Worm (Caenorhabditis elegans) whole organism, L1 larva: ENCODE data around the gene C14B9.3.

Source experiments
- C04F5.9 ChIP-seq: sonication (generic microtip); optimal IDR thresholded peaks from 2 replicates; lab custom pipeline; 2016; ENCODE audit warnings: missing genetic modification characterization, missing compliant biosample characterization
- C16A3.4 ChIP-seq: fragments of 150-350 bp; optimal IDR thresholded peaks from 2 replicates; lab custom pipeline; 2014; ENCODE audit warnings: missing biosample characterization, missing genetic modification characterization
- C34B4.2 ChIP-seq: sonication (generic microtip); optimal IDR thresholded peaks from 2 replicates; lab custom pipeline; 2017; ENCODE audit warnings: mild to moderate bottlenecking, missing genetic modification characterization, missing compliant biosample characterization
- F16B12.6 ChIP-seq: fragments of 150-350 bp; optimal IDR thresholded peaks from 2 replicates; lab custom pipeline; 2014; ENCODE audit warnings: missing biosample characterization, missing genetic modification characterization
- Y116A8C.19 ChIP-seq: sonication (generic microtip); optimal IDR thresholded peaks from 2 replicates; lab custom pipeline; 2016; ENCODE audit warnings: missing compliant biosample characterization, missing genetic modification characterization, borderline replicate concordance
- alr-1 ChIP-seq: fragments of 200-800 bp; sonication (Bioruptor generic); optimal IDR thresholded peaks from 2 replicates; lab custom pipeline; 2018; ENCODE audit warnings: borderline replicate concordance, mild to moderate bottlenecking, missing genetic modification characterization, missing compliant biosample characterization
- aly-2 ChIP-seq: fragments of 150-350 bp; optimal IDR thresholded peaks from 2 replicates; lab custom pipeline; 2014; ENCODE audit warnings: missing biosample characterization, missing genetic modification characterization
- ceh-63 ChIP-seq: fragments of 200-800 bp; sonication (Bioruptor generic); optimal IDR thresholded peaks from 2 replicates; lab custom pipeline; 2018; ENCODE audit warnings: mild to moderate bottlenecking, missing genetic modification characterization, missing compliant biosample characterization
- ceh-82 ChIP-seq, 3 experiments: fragments of 150-350 bp in 1 of 3; sonication (generic microtip) in 2 of 3; optimal IDR thresholded peaks; 2 replicates each; lab custom pipeline; 2014 to 2017; ENCODE audit warnings: missing biosample characterization in 3 of 3, missing genetic modification characterization in 3 of 3
- ceh-90 ChIP-seq: sonication (generic microtip); optimal IDR thresholded peaks from 2 replicates; lab custom pipeline; 2016; ENCODE audit warnings: missing genetic modification characterization, missing compliant biosample characterization
- ces-1 ChIP-seq: fragments of 150-350 bp; optimal IDR thresholded peaks from 2 replicates; lab custom pipeline; 2014; ENCODE audit warnings: missing biosample characterization, missing genetic modification reagents, missing genetic modification characterization
- dsc-1 ChIP-seq: sonication (generic microtip); optimal IDR thresholded peaks from 2 replicates; lab custom pipeline; 2016; ENCODE audit warnings: mild to moderate bottlenecking, missing genetic modification characterization, missing compliant biosample characterization
- efl-1 ChIP-seq, 4 experiments: fragments of 150-350 bp; optimal IDR thresholded peaks in 3 of 4; peaks in 1 of 4; 1 replicate in 1 of 4; 2 replicates in 3 of 4; lab custom pipeline; 2014; ENCODE audit warnings: missing biosample characterization in 2 of 4, missing genetic modification characterization in 2 of 4, missing genetic modification reagents in 2 of 4
- egl-13 ChIP-seq: sonication (generic microtip); optimal IDR thresholded peaks from 2 replicates; lab custom pipeline; 2016; ENCODE audit warnings: missing genotype, missing genetic modification reagents, missing genetic modification characterization, missing compliant biosample characterization
- elt-2 ChIP-seq: sonication (generic microtip); optimal IDR thresholded peaks from 2 replicates; lab custom pipeline; 2016; ENCODE audit warnings: missing genetic modification characterization, mild to moderate bottlenecking, inconsistent platforms, missing compliant biosample characterization, missing genetic modification reagents
- fkh-8 ChIP-seq: sonication (generic microtip); optimal IDR thresholded peaks from 2 replicates; lab custom pipeline; 2016; ENCODE audit warnings: mild to moderate bottlenecking, missing genetic modification characterization, missing compliant biosample characterization
- grh-1 ChIP-seq: fragments of 200-800 bp; sonication (Bioruptor generic); IDR thresholded peaks from 2 replicates; pipeline ENCODE4 v1.3.6; 2022; ENCODE audit warnings: missing genetic modification reagents, missing genetic modification characterization, missing compliant biosample characterization
- hpl-2 ChIP-seq: fragments of 150-350 bp; optimal IDR thresholded peaks from 2 replicates; lab custom pipeline; 2014; ENCODE audit warnings: missing biosample characterization, missing genetic modification reagents, missing genetic modification characterization
- lin-13 ChIP-seq: fragments of 150-350 bp; optimal IDR thresholded peaks from 2 replicates; lab custom pipeline; 2014; ENCODE audit warnings: missing biosample characterization, missing genetic modification reagents, missing genetic modification characterization
- lin-15B ChIP-seq: fragments of 150-350 bp; sonication (generic microtip); optimal IDR thresholded peaks from 3 replicates; lab custom pipeline; 2014; ENCODE audit warnings: missing biosample characterization, missing genetic modification characterization
- lin-35 ChIP-seq, 2 experiments: fragments of 150-350 bp; optimal IDR thresholded peaks; 2 replicates each; lab custom pipeline; 2014; ENCODE audit warnings: missing biosample characterization in 2 of 2, missing genetic modification characterization in 2 of 2, missing genetic modification reagents in 2 of 2
- lsy-2 ChIP-seq, 2 experiments: fragments of 150-350 bp; optimal IDR thresholded peaks; 2 replicates each; lab custom pipeline; 2014; ENCODE audit warnings: missing biosample characterization in 2 of 2, missing genetic modification characterization in 2 of 2
- mab-9 ChIP-seq: fragments of 200-800 bp; sonication (Bioruptor generic); IDR thresholded peaks from 2 replicates; pipeline ENCODE4 v1.3.6; 2022; ENCODE audit warnings: missing genetic modification reagents, missing genetic modification characterization, missing compliant biosample characterization
- mef-2 ChIP-seq: fragments of 150-350 bp; optimal IDR thresholded peaks from 2 replicates; lab custom pipeline; 2014; ENCODE audit warnings: missing biosample characterization, missing genetic modification characterization
- nhr-11 ChIP-seq: fragments of 150-350 bp; optimal IDR thresholded peaks from 2 replicates; lab custom pipeline; 2014; ENCODE audit warnings: missing biosample characterization, missing genetic modification characterization
- nhr-12 ChIP-seq: sonication (generic microtip); optimal IDR thresholded peaks from 2 replicates; lab custom pipeline; 2017; ENCODE audit warnings: missing biosample characterization, missing genetic modification characterization
- nhr-19 ChIP-seq: fragments of 200-800 bp; sonication (Bioruptor generic); conservative IDR thresholded peaks from 2 replicates; pipeline ENCODE4 v1.3.6; 2022; ENCODE audit warnings: missing genetic modification characterization, missing compliant biosample characterization
- nhr-28 ChIP-seq: fragments of 150-350 bp; optimal IDR thresholded peaks from 2 replicates; lab custom pipeline; 2014; ENCODE audit warnings: missing biosample characterization, missing genetic modification characterization
- nhr-47 ChIP-seq: sonication (generic microtip); optimal IDR thresholded peaks from 2 replicates; lab custom pipeline; 2016; ENCODE audit warnings: mild to moderate bottlenecking, missing genetic modification characterization, moderate library complexity, missing compliant biosample characterization
- nhr-71 ChIP-seq: sonication (generic microtip); optimal IDR thresholded peaks from 2 replicates; lab custom pipeline; 2016; ENCODE audit warnings: mild to moderate bottlenecking, missing genetic modification characterization, moderate library complexity, missing compliant biosample characterization
- nhr-84 ChIP-seq: sonication (generic microtip); optimal IDR thresholded peaks from 2 replicates; lab custom pipeline; 2017; ENCODE audit warnings: missing biosample characterization, missing genetic modification characterization
- nhr-85 ChIP-seq: sonication (generic microtip); peaks from one replicate; lab custom pipeline; 2016; ENCODE audit warnings: missing genetic modification characterization, inconsistent platforms, missing compliant biosample characterization
- nhr-90 ChIP-seq: sonication (generic microtip); optimal IDR thresholded peaks from 2 replicates; lab custom pipeline; 2016; ENCODE audit warnings: mild to moderate bottlenecking, missing genetic modification characterization, missing compliant biosample characterization; ENCODE audit not compliant: poor library complexity
- pax-3 ChIP-seq: fragments of 200-800 bp; sonication (Bioruptor generic); optimal IDR thresholded peaks from 2 replicates; lab custom pipeline; 2018; ENCODE audit warnings: mild to moderate bottlenecking, missing genetic modification characterization, moderate library complexity, missing compliant biosample characterization
- pqm-1 ChIP-seq: sonication (generic microtip); optimal IDR thresholded peaks from 3 replicates; lab custom pipeline; 2017; ENCODE audit warnings: missing biosample characterization, missing genetic modification characterization
- rnt-1 ChIP-seq: sonication (generic microtip); optimal IDR thresholded peaks from 2 replicates; lab custom pipeline; 2016; ENCODE audit warnings: mild to moderate bottlenecking, missing genetic modification characterization, moderate library complexity, missing compliant biosample characterization
- skn-1 ChIP-seq: fragments of 150-350 bp; optimal IDR thresholded peaks from 2 replicates; lab custom pipeline; 2014; ENCODE audit warnings: missing biosample characterization, missing genetic modification characterization
- sox-4 ChIP-seq: sonication (generic microtip); optimal IDR thresholded peaks from 2 replicates; lab custom pipeline; 2016; ENCODE audit warnings: missing genetic modification characterization, missing compliant biosample characterization
- swsn-7 ChIP-seq: sonication (generic microtip); optimal IDR thresholded peaks from 2 replicates; lab custom pipeline; 2016; ENCODE audit warnings: missing genetic modification characterization, missing compliant biosample characterization
- tbx-2 ChIP-seq: sonication (generic microtip); optimal IDR thresholded peaks from 2 replicates; lab custom pipeline; 2016; ENCODE audit warnings: missing genetic modification characterization, missing compliant biosample characterization
- tlp-1 ChIP-seq: fragments of 150-350 bp; optimal IDR thresholded peaks from 2 replicates; lab custom pipeline; 2014; ENCODE audit warnings: missing biosample characterization, missing genetic modification characterization
- unc-130 ChIP-seq: fragments of 150-350 bp; optimal IDR thresholded peaks from 2 replicates; lab custom pipeline; 2017; ENCODE audit warnings: missing biosample characterization, missing genetic modification characterization, inconsistent platforms
- unc-30 ChIP-seq: sonication (generic microtip); optimal IDR thresholded peaks from 2 replicates; lab custom pipeline; 2017; ENCODE audit warnings: missing biosample characterization, missing genetic modification characterization
- unc-86 ChIP-seq: sonication (generic microtip); optimal IDR thresholded peaks from 2 replicates; lab custom pipeline; 2016; ENCODE audit warnings: missing genetic modification characterization, missing compliant biosample characterization
- unc-98 ChIP-seq: fragments of 200-800 bp; sonication (Bioruptor generic); IDR thresholded peaks from 2 replicates; pipeline ENCODE4 v1.3.6; 2022; ENCODE audit warnings: missing genetic modification characterization, missing compliant biosample characterization
- zip-4 ChIP-seq: fragments of 200-800 bp; sonication (Bioruptor generic); optimal IDR thresholded peaks from 2 replicates; lab custom pipeline; 2018; ENCODE audit warnings: mild to moderate bottlenecking, missing genetic modification characterization, moderate library complexity, missing compliant biosample characterization
- ztf-4 ChIP-seq: fragments of 150-350 bp; optimal IDR thresholded peaks from 2 replicates; lab custom pipeline; 2014; ENCODE audit warnings: missing biosample characterization, missing genetic modification characterization

Gene C14B9.3

DNA sequence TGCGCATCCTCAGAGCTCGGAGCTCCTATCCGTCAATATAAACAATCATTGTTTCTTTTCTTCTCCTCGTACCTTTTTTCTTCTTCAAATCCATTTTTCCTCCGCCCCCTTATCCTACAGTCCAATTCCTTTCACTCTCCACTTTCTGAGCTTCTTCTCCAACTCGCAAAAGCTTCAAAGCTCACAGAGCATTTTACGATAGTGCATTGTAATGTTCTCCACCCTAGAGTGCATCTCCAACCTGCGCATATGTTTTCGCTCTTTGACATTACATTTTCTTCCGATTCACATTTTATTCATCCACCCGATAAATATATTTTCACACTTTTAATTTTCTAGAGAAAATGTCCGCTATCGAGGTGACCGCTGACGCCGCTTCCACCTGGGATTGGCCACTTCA, 29.2 kb downstream of the C14B9.3 start, which contains the start of gene hsp-12.2:
hsp-12.2 (plus strand) TSS at position 301 of the 400 bp plus-strand sequence.
- TF ChIP-seq zip-4 (GFP tag; lab: Kevin White, UChicago) (no peak), efl-1 (optimal IDR thresholded peaks at IDR 0.05; lab: Kevin White, UChicago) (no peak), efl-1 (GFP tag; optimal IDR thresholded peaks at IDR 0.05 in 1 of 2; lab: Kevin White, UChicago) (peak in 1 of 2 experiments; percentile 68)

DNA sequence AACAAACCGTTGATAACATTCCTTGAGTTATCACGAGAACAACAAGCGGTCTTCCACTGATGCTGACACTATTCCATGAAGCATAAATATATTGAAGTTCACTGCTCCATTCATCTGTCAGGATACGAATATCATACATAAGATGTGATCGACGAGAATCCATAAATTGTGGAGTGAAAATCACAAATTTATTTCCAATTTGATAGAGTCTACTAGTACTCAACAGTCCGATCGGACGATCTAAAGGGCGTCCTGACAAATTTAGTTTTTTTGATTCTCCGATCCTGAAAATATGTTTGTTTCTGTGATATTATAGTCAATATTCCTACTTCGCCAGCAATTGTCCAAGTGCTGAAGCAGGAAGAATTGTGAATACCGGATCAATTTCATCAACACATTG, 33.6 kb downstream of the C14B9.3 start:
- no peak for TF ChIP-seq skn-1 (tag; lab: Kevin White, UChicago)
- TF ChIP-seq swsn-7 (tag; lab: Kevin White, UChicago): no peak
- no peak for TF ChIP-seq nhr-12 (tag; lab: Kevin White, UChicago)
- TF ChIP-seq mab-9: no peak
- TF ChIP-seq rnt-1 (tag; lab: Kevin White, UChicago): no peak
- no peak for TF ChIP-seq nhr-85 (tag; lab: Kevin White, UChicago)
- TF ChIP-seq nhr-71 (tag; lab: Kevin White, UChicago): no peak
- TF ChIP-seq nhr-28 (tag; lab: Kevin White, UChicago): no peak

DNA sequence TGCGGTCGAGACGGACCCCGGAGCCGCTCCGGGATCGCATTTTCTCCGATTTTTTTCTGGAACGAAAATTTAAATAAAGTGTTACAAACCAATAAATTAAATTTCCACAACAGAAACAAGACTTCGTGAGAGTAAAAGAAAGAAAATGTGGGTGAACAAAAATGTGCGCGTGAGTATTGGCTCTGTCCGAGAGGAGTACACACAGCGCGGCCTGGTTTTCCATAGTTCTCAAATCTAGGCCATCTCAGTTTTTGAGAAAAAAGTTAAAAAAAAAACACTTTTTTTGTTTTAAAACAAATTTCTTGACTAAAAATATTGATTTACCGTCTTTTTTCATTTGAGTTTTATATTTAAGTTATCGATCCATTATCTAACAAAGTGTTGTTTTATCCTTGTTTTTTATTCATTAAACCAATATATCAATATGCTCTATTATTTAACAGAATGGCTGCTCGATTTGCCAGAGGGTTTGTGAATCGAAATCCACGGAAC, 36.0 kb downstream of the C14B9.3 start, which contains the start of the genes C14B9.8 and mrpl-18:
C14B9.8 (minus strand) TSS at position 56 of the 492 bp plus-strand sequence.
mrpl-18 (plus strand) TSS at position 442 of the 492 bp plus-strand sequence.
- TF ChIP-seq egl-13 (tag; lab: Kevin White, UChicago) (peak; percentile 81), skn-1 (tag; lab: Kevin White, UChicago) (peak; percentile 13), nhr-90 (tag; lab: Kevin White, UChicago) (peak; percentile 89), ceh-63 (GFP tag; lab: Kevin White, UChicago) (no peak), C34B4.2 (tag; lab: Kevin White, UChicago) (peak; percentile 33), fkh-8 (tag; lab: Kevin White, UChicago) (peak; percentile 73), unc-130 (tag; lab: Kevin White, UChicago) (no peak), pax-3 (peak; percentile 70), nhr-71 (tag; lab: Kevin White, UChicago) (peak; percentile 87), ztf-4 (tag; lab: Kevin White, UChicago) (no peak), tbx-2 (tag; lab: Kevin White, UChicago) (peak; percentile 83), elt-2 (tag; lab: Kevin White, UChicago) (peak; percentile 47), C04F5.9 (tag; lab: Kevin White, UChicago) (peak; percentile 78), dsc-1 (tag; lab: Kevin White, UChicago) (peak; percentile 85), nhr-19 (GFP tag; lab: Robert Waterston, UW) (peak; percentile 70), tlp-1 (tag; lab: Kevin White, UChicago) (no peak), ceh-82 (tag; optimal IDR thresholded peaks at IDR 0.05; lab: Kevin White, UChicago) (peak; percentile 26 to 72 (median 37)), Y116A8C.19 (tag; lab: Kevin White, UChicago) (peak; percentile 63), nhr-47 (tag; lab: Kevin White, UChicago) (peak; percentile 88), lin-15B (peak; percentile 48), grh-1 (GFP tag; lab: Robert Waterston, UW) (peak; percentile 59), swsn-7 (tag; lab: Kevin White, UChicago) (peak; percentile 69), nhr-85 (tag; lab: Kevin White, UChicago) (peak; percentile 87), unc-98 (GFP tag; lab: Robert Waterston, UW) (peak; percentile 61), aly-2 (tag; lab: Kevin White, UChicago) (peak; percentile 22), lin-35 (GFP tag; optimal IDR thresholded peaks at IDR 0.05; lab: Kevin White, UChicago) (peak; percentile 47 to 68), sox-4 (tag; lab: Kevin White, UChicago) (peak; percentile 78), mef-2 (tag; lab: Kevin White, UChicago) (no peak), lin-13 (GFP tag; lab: Kevin White, UChicago) (peak; percentile 50), mab-9 (peak; percentile 64; the same call in 1 of the 2 replicates), pqm-1 (tag; lab: Kevin White, UChicago) (no peak), F16B12.6 (tag; lab: Kevin White, UChicago) (peak; percentile 43), ceh-90 (tag; lab: Kevin White, UChicago) (peak; percentile 93), unc-30 (no peak), nhr-84 (no peak), hpl-2 (GFP tag; lab: Kevin White, UChicago) (no peak), unc-86 (tag; lab: Kevin White, UChicago) (peak; percentile 57), alr-1 (no peak), zip-4 (GFP tag; lab: Kevin White, UChicago) (peak; percentile 6), nhr-11 (tag; lab: Kevin White, UChicago) (no peak), lsy-2 (tag; optimal IDR thresholded peaks at IDR 0.05; lab: Kevin White, UChicago) (peak; percentile 78 to 82), C16A3.4 (tag; lab: Kevin White, UChicago) (peak; percentile 29), ces-1 (no peak)
